Worm (Caenorhabditis elegans): ENCODE measurements around the gene Y51H7C.7.

- no peak for TF ChIP-seq nhr-77 (tag; optimal IDR thresholded peaks at IDR 0.05)
- TF ChIP-seq aly-2 (tag; optimal IDR thresholded peaks at IDR 0.05) = no peak
- no peak for TF ChIP-seq snpc-4 (tag; optimal IDR thresholded peaks at IDR 0.05)
- TF ChIP-seq unc-62 (GFP tag; optimal IDR thresholded peaks at IDR 0.05 in 1 of 2) = no peak
- TF ChIP-seq unc-62 (tag; optimal IDR thresholded peaks at IDR 0.05) = no peak
- TF ChIP-seq ces-1 (GFP tag; optimal IDR thresholded peaks at IDR 0.05) = no peak
Observed at ce11 chrII:1403056-1403455, 687 bp downstream of the Y51H7C.7 start, which contains the start of the genes Y51H7C.41 and cogc-4.
